Worm (Caenorhabditis elegans): Measurements from ENCODE around the gene idpb-3.

idpb-3 gene

DNA sequence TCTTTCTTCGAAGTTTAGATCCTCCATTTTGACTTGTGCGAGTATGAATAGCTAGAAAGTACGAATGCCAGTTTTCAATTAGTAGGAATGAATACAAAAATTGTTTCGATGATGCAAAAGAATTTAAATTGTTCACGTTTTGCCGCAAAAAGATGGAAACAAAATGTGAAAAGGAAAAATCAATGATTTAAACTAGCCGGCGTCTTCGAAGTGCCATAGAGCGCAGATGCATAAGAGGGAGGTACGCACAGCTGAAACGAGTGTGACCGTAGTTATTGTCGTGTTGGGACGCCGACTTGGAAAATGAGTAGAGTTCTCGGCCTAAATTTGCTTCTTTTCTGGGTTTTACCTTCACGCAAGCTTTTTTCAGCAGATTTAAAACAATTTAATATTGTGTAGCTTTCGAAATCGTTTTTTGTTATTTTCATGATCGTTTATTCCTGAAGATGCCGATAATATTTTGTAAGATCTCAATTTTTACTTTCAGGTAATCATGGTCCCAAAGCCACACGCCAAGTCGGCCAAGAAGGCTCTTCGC is 46.4 kb downstream of the idpb-3 start, which contains the start of the genes ify-1 and rpl-22 (continued):
- peak; percentile 82 for TF ChIP-seq spr-1 (tag; optimal IDR thresholded peaks at IDR 0.05)
- TF ChIP-seq unc-62 (GFP tag; optimal IDR thresholded peaks at IDR 0.05 in 1 of 2) = peak in 1 of 2 experiments; percentile 98
- peak; percentile 35 for TF ChIP-seq unc-62 (tag; optimal IDR thresholded peaks at IDR 0.05)
- peak; percentile 82 for TF ChIP-seq nhr-102 (tag; optimal IDR thresholded peaks at IDR 0.05)
- TF ChIP-seq fkh-10 (GFP tag; optimal IDR thresholded peaks at IDR 0.05) = peak; percentile 91
- TF ChIP-seq arid-1 (GFP tag; conservative IDR thresholded peaks at IDR 0.05) = peak; percentile 92
- peak; percentile 7 to 83 for TF ChIP-seq hif-1 (tag; optimal IDR thresholded peaks at IDR 0.05)
- TF ChIP-seq nhr-77 (tag; optimal IDR thresholded peaks at IDR 0.05) = peak; percentile 96
- peak; percentile 81 for TF ChIP-seq unc-130 (GFP tag; optimal IDR thresholded peaks at IDR 0.05)
- peak; percentile 78 for TF ChIP-seq ztf-7 (tag; optimal IDR thresholded peaks at IDR 0.05)
- TF ChIP-seq lin-13 (GFP tag; optimal IDR thresholded peaks at IDR 0.05) = peak; percentile 89
- TF ChIP-seq Y5F2A.4 (GFP tag; optimal IDR thresholded peaks at IDR 0.05) = no peak
- TF ChIP-seq ZK546.5 (tag; optimal IDR thresholded peaks at IDR 0.05) = peak in 1 of 2 experiments; percentile 16
- peak; percentile 69 for TF ChIP-seq jun-1 (tag; optimal IDR thresholded peaks at IDR 0.05)
- peak; percentile 61 for TF ChIP-seq F49E8.2 (tag; optimal IDR thresholded peaks at IDR 0.05; ENCODE audit: borderline replicate concordance)
- 0 out of 2 replicates have a peak, but pooled peaks have one; percentile 60 for TF ChIP-seq vab-7 (GFP tag; IDR thresholded peaks at IDR 0.05)
- peak; percentile 50; the same call in 1 of the 2 replicates for TF ChIP-seq zfp-3 (GFP tag; conservative IDR thresholded peaks at IDR 0.05)
- TF ChIP-seq nhr-237 (tag; optimal IDR thresholded peaks at IDR 0.05) = no peak
- TF ChIP-seq hlh-30 (tag; optimal IDR thresholded peaks at IDR 0.05; ENCODE audit: insufficient read depth) = peak; percentile 94
- TF ChIP-seq zfp-2 (tag; optimal IDR thresholded peaks at IDR 0.05) = peak; percentile 57
- peak; percentile 56 for TF ChIP-seq F37D6.2 (tag; optimal IDR thresholded peaks at IDR 0.05)
- TF ChIP-seq zag-1 (tag; optimal IDR thresholded peaks at IDR 0.05) = peak; percentile 42
- TF ChIP-seq daf-19 (GFP tag; conservative IDR thresholded peaks at IDR 0.05) = no peak
- peak; percentile 75 for TF ChIP-seq ama-1 (optimal IDR thresholded peaks at IDR 0.05)
- no peak for TF ChIP-seq lim-7 (GFP tag; IDR thresholded peaks at IDR 0.05)
- peak; percentile 96 for TF ChIP-seq mep-1 (tag; optimal IDR thresholded peaks at IDR 0.05)
- no peak for TF ChIP-seq F26F4.8 (GFP tag; conservative IDR thresholded peaks at IDR 0.05)
- peak; percentile 94 for TF ChIP-seq nhr-25 (tag; optimal IDR thresholded peaks at IDR 0.05; ENCODE audit: borderline replicate concordance, insufficient read depth)
- peak; percentile 96 for TF ChIP-seq mes-2 (tag; optimal IDR thresholded peaks at IDR 0.05; ENCODE audit: poor library complexity, severe bottlenecking)
- TF ChIP-seq pqm-1 (tag; optimal IDR thresholded peaks at IDR 0.05) = peak; percentile 14
- TF ChIP-seq sdz-12 (GFP tag; optimal IDR thresholded peaks at IDR 0.05) = no peak
- peak; percentile 61; the same call in 1 of the 2 replicates for TF ChIP-seq ceh-20 (GFP tag; IDR thresholded peaks at IDR 0.05)

All from whole organism, L4 larva.